Worm (Caenorhabditis elegans) whole organism, midembryonic: Measurements from ENCODE around the gene Y54G9A.7.

Experiments
- cog-1 ChIP-seq: sonication (generic microtip); optimal IDR thresholded peaks from 2 replicates; lab custom pipeline; 2016; ENCODE audit warnings: missing genetic modification characterization, missing compliant biosample characterization
- flt-1 ChIP-seq: fragments of 200-800 bp; sonication (Bioruptor generic); IDR thresholded peaks from 2 replicates; pipeline ENCODE4 v1.3.6; 2022; ENCODE audit warnings: missing genetic modification characterization, missing compliant biosample characterization
- tab-1 ChIP-seq: fragments of 200-800 bp; sonication (Bioruptor generic); IDR thresholded peaks from 2 replicates; pipeline ENCODE4 v1.3.6; 2022; ENCODE audit warnings: missing genetic modification characterization, missing compliant biosample characterization

ce11 chrII:13725793-13726192 lies at the start of gene Y54G9A.7, which contains the start of gene bub-3:
- TF ChIP-seq flt-1 (GFP tag; lab: Robert Waterston, UW), result no peak
- TF ChIP-seq cog-1 (tag; lab: Kevin White, UChicago), result no peak
- TF ChIP-seq tab-1 (GFP tag; lab: Robert Waterston, UW), result no peak
